Fruit fly (Drosophila melanogaster) whole organism, embryonic: ENCODE results near the gene Cyt-c-d.

Experiments used
- B-H2 ChIP-seq: fragments of 200-800 bp; sonication (Bioruptor generic); optimal IDR thresholded peaks from 2 replicates; lab custom pipeline; 2018; ENCODE audit warnings: missing biosample characterization, mild to moderate bottlenecking, missing genetic modification characterization
- BEAF-32 ChIP-seq: fragments of 200-800 bp; sonication (Bioruptor generic); optimal IDR thresholded peaks from 3 replicates; lab custom pipeline; 2017; ENCODE audit warnings: missing biosample characterization, missing genetic modification characterization, mild to moderate bottlenecking, moderate library complexity, missing genetic modification reagents
- CG10565 ChIP-seq: fragments of 200-800 bp; sonication (Bioruptor generic); optimal IDR thresholded peaks from 3 replicates; lab custom pipeline; 2016; ENCODE audit warnings: missing biosample characterization, mild to moderate bottlenecking, missing genetic modification characterization
- CG11398 ChIP-seq: fragments of 200-800 bp; sonication (Bioruptor generic); optimal IDR thresholded peaks from 2 replicates; lab custom pipeline; 2016; ENCODE audit warnings: missing biosample characterization, missing genetic modification characterization
- CG11456 ChIP-seq: fragments of 200-800 bp; sonication (Bioruptor generic); IDR thresholded peaks from 3 replicates; pipeline ENCODE4 v1.3.6; 2022; ENCODE audit warnings: missing biosample characterization, missing genetic modification characterization
- CG11723 ChIP-seq: fragments of 200-800 bp; sonication (Bioruptor generic); optimal IDR thresholded peaks from 2 replicates; lab custom pipeline; 2017; ENCODE audit warnings: missing biosample characterization, mild to moderate bottlenecking, missing genetic modification characterization
- CG12104 ChIP-seq: fragments of 200-800 bp; sonication (Bioruptor generic); optimal IDR thresholded peaks from 3 replicates; lab custom pipeline; 2016; ENCODE audit warnings: missing biosample characterization, missing genetic modification characterization
- CG16863 ChIP-seq: fragments of 200-800 bp; sonication (Bioruptor generic); optimal IDR thresholded peaks from 3 replicates; lab custom pipeline; 2016; ENCODE audit warnings: missing biosample characterization, missing genetic modification characterization
- CG3163 ChIP-seq: fragments of 200-800 bp; sonication (Bioruptor generic); optimal IDR thresholded peaks from 3 replicates; lab custom pipeline; 2016; ENCODE audit warnings: missing biosample characterization, missing genetic modification characterization
- CG33213 ChIP-seq: fragments of 200-800 bp; sonication (Bioruptor generic); optimal IDR thresholded peaks from 3 replicates; lab custom pipeline; 2016; ENCODE audit warnings: missing biosample characterization, missing genetic modification characterization
- CG34224 ChIP-seq: fragments of 200-800 bp; sonication (Bioruptor generic); IDR thresholded peaks from 3 replicates; pipeline ENCODE4 v1.3.6; 2022; ENCODE audit warnings: missing biosample characterization, missing genetic modification characterization; ENCODE audit not compliant: partially characterized antibody
- CG7745 ChIP-seq: fragments of 200-800 bp; sonication (Bioruptor generic); optimal IDR thresholded peaks from 2 replicates; lab custom pipeline; 2018; ENCODE audit warnings: missing biosample characterization, mild to moderate bottlenecking, missing genetic modification characterization, moderate library complexity
- CG9609 ChIP-seq: fragments of 200-800 bp; sonication (Bioruptor generic); optimal IDR thresholded peaks from 3 replicates; lab custom pipeline; 2016; ENCODE audit warnings: missing biosample characterization, missing genetic modification characterization
- Dip2 ChIP-seq: fragments of 200-800 bp; sonication (Bioruptor generic); IDR thresholded peaks from 2 replicates; pipeline ENCODE4 v1.3.6; 2022; ENCODE audit warnings: missing biosample characterization, missing genetic modification characterization
- E2f2 ChIP-seq: fragments of 200-800 bp; sonication (Bioruptor generic); IDR thresholded peaks from 2 replicates; pipeline ENCODE4 v1.3.6; 2022; ENCODE audit warnings: missing biosample characterization, missing genetic modification characterization
- Eip74EF ChIP-seq, 2 experiments: fragments of 200-800 bp in 1 of 2; fragments of >200 bp in 1 of 2; sonication (Bioruptor generic) in 1 of 2; optimal IDR thresholded peaks; 2 replicates each; lab custom pipeline; 2017 to 2019; ENCODE audit warnings: missing biosample characterization in 2 of 2, missing genetic modification characterization in 2 of 2, mild to moderate bottlenecking in 1 of 2, moderate library complexity in 1 of 2
- HmgZ ChIP-seq: fragments of 200-800 bp; sonication (Bioruptor generic); optimal IDR thresholded peaks from 2 replicates; lab custom pipeline; 2018; ENCODE audit warnings: missing biosample characterization, mild to moderate bottlenecking, missing genetic modification characterization
- Lhr ChIP-seq: fragments of 200-800 bp; sonication (Bioruptor generic); optimal IDR thresholded peaks from 3 replicates; lab custom pipeline; 2017; ENCODE audit warnings: mild to moderate bottlenecking, missing biosample characterization, missing genetic modification reagents, missing genetic modification characterization
- Mad ChIP-seq: fragments of 200-800 bp; sonication (Bioruptor generic); optimal IDR thresholded peaks from 2 replicates; lab custom pipeline; 2016; ENCODE audit warnings: missing biosample characterization, missing genetic modification characterization
- Nf-YB ChIP-seq: fragments of 200-800 bp; sonication (Bioruptor generic); optimal IDR thresholded peaks from 3 replicates; lab custom pipeline; 2019; ENCODE audit warnings: missing biosample characterization, mild to moderate bottlenecking, missing genetic modification characterization, moderate library complexity
- Oli ChIP-seq: fragments of 200-800 bp; sonication (Bioruptor generic); optimal IDR thresholded peaks from 2 replicates; lab custom pipeline; 2018; ENCODE audit warnings: missing biosample characterization, mild to moderate bottlenecking, missing genetic modification characterization, moderate library complexity
- PHDP ChIP-seq: fragments of 200-800 bp; sonication (Bioruptor generic); optimal IDR thresholded peaks from 3 replicates; lab custom pipeline; 2018; ENCODE audit warnings: missing biosample characterization, mild to moderate bottlenecking, missing genetic modification characterization, moderate library complexity
- Pdp1 ChIP-seq, 2 experiments: fragments of 200-800 bp; sonication (Bioruptor generic); optimal IDR thresholded peaks; 3 replicates each; lab custom pipeline; 2016; ENCODE audit warnings: missing biosample characterization in 2 of 2, missing genetic modification characterization in 2 of 2, mild to moderate bottlenecking in 1 of 2, moderate library complexity in 1 of 2
- Sin3A ChIP-seq: fragments of >200 bp; optimal IDR thresholded peaks from 2 replicates; lab custom pipeline; 2018
- Sox100B ChIP-seq: fragments of 200-800 bp; sonication (Bioruptor generic); optimal IDR thresholded peaks from 3 replicates; lab custom pipeline; 2018; ENCODE audit warnings: missing biosample characterization, mild to moderate bottlenecking, missing genetic modification characterization
- Sox102F ChIP-seq: fragments of 200-800 bp; sonication (Bioruptor generic); optimal IDR thresholded peaks from 2 replicates; lab custom pipeline; 2018; ENCODE audit warnings: missing biosample characterization, mild to moderate bottlenecking, missing genetic modification characterization, moderate library complexity
- Ssrp ChIP-seq: fragments of 200-800 bp; sonication (Bioruptor generic); optimal IDR thresholded peaks from 2 replicates; lab custom pipeline; 2018; ENCODE audit warnings: missing biosample characterization, mild to moderate bottlenecking, missing genetic modification characterization, moderate library complexity
- Stat92E ChIP-seq, 3 experiments: fragments of >200 bp in 2 of 3; fragments of 200-800 bp in 1 of 3; sonication (Bioruptor generic) in 1 of 3; optimal IDR thresholded peaks; 2 replicates each; lab custom pipeline; 2017 to 2019; ENCODE audit warnings: missing biosample characterization in 3 of 3, missing genetic modification characterization in 3 of 3, mild to moderate bottlenecking in 1 of 3, moderate library complexity in 1 of 3
- Xrp1 ChIP-seq: fragments of 200-800 bp; sonication (Bioruptor generic); IDR thresholded peaks from 2 replicates; pipeline ENCODE4 v1.3.6; 2022; ENCODE audit warnings: missing biosample characterization, missing genetic modification characterization
- az2 ChIP-seq: fragments of 200-800 bp; sonication (Bioruptor generic); optimal IDR thresholded peaks from 3 replicates; lab custom pipeline; 2016; ENCODE audit warnings: missing biosample characterization, missing genetic modification characterization
- bcd ChIP-seq: fragments of 200-800 bp; sonication (Bioruptor generic); optimal IDR thresholded peaks from 2 replicates; lab custom pipeline; 2017; ENCODE audit warnings: missing biosample characterization, mild to moderate bottlenecking, missing genetic modification characterization
- bsh ChIP-seq, 2 experiments: fragments of 200-800 bp; sonication (Bioruptor generic); optimal IDR thresholded peaks; 2 replicates each; lab custom pipeline; 2017 to 2018; ENCODE audit warnings: mild to moderate bottlenecking in 2 of 2, missing biosample characterization in 2 of 2, missing genetic modification characterization in 2 of 2, moderate library complexity in 1 of 2
- ci ChIP-seq: fragments of 200-800 bp; sonication (Bioruptor generic); IDR thresholded peaks from 3 replicates; pipeline ENCODE4 v1.3.6; 2022; ENCODE audit warnings: missing biosample characterization, missing genetic modification characterization
- dan ChIP-seq: fragments of 200-800 bp; sonication (Bioruptor generic); IDR thresholded peaks from 2 replicates; pipeline ENCODE4 v1.3.6; 2022; ENCODE audit warnings: missing biosample characterization, missing genetic modification characterization
- dysf ChIP-seq: fragments of 200-800 bp; sonication (Bioruptor generic); IDR thresholded peaks from 3 replicates; pipeline ENCODE4 v1.3.6; 2022; ENCODE audit warnings: missing biosample characterization, missing genetic modification characterization
- eyg ChIP-seq: fragments of 200-800 bp; sonication (Bioruptor generic); optimal IDR thresholded peaks from 3 replicates; lab custom pipeline; 2016; ENCODE audit warnings: missing biosample characterization, missing genetic modification characterization
- ftz-f1 ChIP-seq: fragments of 200-800 bp; sonication (Bioruptor generic); optimal IDR thresholded peaks from 2 replicates; lab custom pipeline; 2016; ENCODE audit warnings: missing biosample characterization, missing genetic modification characterization
- gcm ChIP-seq: fragments of 200-800 bp; sonication (Bioruptor generic); optimal IDR thresholded peaks from 2 replicates; lab custom pipeline; 2019; ENCODE audit warnings: missing biosample characterization, mild to moderate bottlenecking, missing genetic modification characterization, moderate library complexity
- mirr ChIP-seq: fragments of 200-800 bp; sonication (Bioruptor generic); optimal IDR thresholded peaks from 3 replicates; lab custom pipeline; 2018; ENCODE audit warnings: missing biosample characterization, mild to moderate bottlenecking, missing genetic modification characterization
- peb ChIP-seq: fragments of 200-800 bp; sonication (Bioruptor generic); IDR thresholded peaks from 2 replicates; pipeline ENCODE4 v1.3.6; 2022; ENCODE audit warnings: missing biosample characterization, missing genetic modification characterization
- ranshi ChIP-seq: fragments of 200-800 bp; sonication (Bioruptor generic); IDR thresholded peaks from 2 replicates; pipeline ENCODE4 v1.3.6; 2022; ENCODE audit warnings: missing biosample characterization, missing genetic modification characterization
- repo ChIP-seq: fragments of 200-800 bp; sonication (Bioruptor generic); optimal IDR thresholded peaks from 2 replicates; lab custom pipeline; 2016; ENCODE audit warnings: missing biosample characterization, missing genetic modification characterization
- rib ChIP-seq: fragments of 200-800 bp; sonication (Bioruptor generic); IDR thresholded peaks from 2 replicates; pipeline ENCODE4 v1.3.6; 2022; ENCODE audit warnings: missing biosample characterization, missing genetic modification characterization
- sisA ChIP-seq: fragments of 200-800 bp; sonication (Bioruptor generic); IDR thresholded peaks from 2 replicates; pipeline ENCODE4 v1.3.6; 2022; ENCODE audit warnings: missing biosample characterization, missing genetic modification characterization
- sna ChIP-seq: fragments of 200-800 bp; sonication (Bioruptor generic); IDR thresholded peaks from 2 replicates; pipeline ENCODE4 v1.3.6; 2022; ENCODE audit warnings: missing biosample characterization, missing genetic modification characterization; ENCODE audit not compliant: partially characterized antibody
- sob ChIP-seq: fragments of 200-800 bp; sonication (Bioruptor generic); IDR thresholded peaks from 2 replicates; pipeline ENCODE4 v1.3.6; 2022; ENCODE audit warnings: missing biosample characterization, missing genetic modification characterization
- tgo ChIP-seq: fragments of 200-800 bp; sonication (Bioruptor generic); IDR thresholded peaks from 3 replicates; pipeline ENCODE4 v1.3.6; 2022; ENCODE audit warnings: missing biosample characterization, missing genetic modification characterization
- zen2 ChIP-seq: fragments of 200-800 bp; sonication (Bioruptor generic); IDR thresholded peaks from 3 replicates; pipeline ENCODE4 v1.3.6; 2022; ENCODE audit warnings: missing biosample characterization, missing genetic modification characterization; ENCODE audit not compliant: partially characterized antibody

Cyt-c-d gene

DNA sequence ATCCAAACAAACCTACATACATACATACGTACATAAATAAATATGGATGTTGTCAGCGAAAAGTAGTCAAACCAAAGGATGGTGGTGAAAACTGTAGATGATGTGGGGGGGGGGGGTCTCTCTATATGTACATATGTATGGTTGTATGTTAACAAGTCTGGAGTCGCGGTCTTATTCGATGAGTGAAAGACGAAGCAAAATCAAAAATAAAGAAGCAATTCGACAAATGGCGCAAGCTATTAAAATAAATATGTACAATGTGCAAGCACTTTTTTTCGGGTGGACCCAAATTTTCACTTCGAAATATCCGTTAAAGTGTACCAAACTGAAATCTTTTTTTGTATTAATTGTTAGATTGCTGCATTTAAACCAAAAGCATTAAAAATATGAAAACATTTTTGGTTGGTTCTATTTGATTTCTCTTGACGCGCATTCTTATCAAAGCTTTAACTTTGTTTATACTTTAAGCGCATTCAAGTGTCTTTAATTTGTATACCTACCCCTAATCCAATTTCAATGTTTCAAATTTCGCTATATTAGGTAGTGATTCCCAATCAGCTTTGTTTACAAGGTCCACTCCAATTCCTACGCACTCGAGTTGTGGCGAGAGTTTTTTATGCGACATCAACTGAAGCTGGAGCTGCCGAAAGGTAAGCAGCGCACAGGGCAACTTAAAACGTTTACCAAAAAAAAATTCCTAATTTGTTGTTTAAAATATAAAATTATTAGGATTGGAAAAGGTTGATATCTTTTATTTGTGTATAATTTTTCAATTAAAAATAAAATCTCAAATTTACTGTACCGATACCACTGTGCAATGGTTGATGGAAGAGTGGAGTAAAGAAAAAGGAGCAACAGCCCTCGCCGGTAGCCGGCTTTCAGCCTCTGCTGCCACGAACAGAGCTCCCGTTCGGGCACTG, 31.5 kb upstream of the Cyt-c-d start, which contains the start of gene CG31807 (continued):
- TF ChIP-seq CG33213 (GFP tag; lab: Kevin White, UChicago) (peak; percentile 16), Pdp1 (GFP tag; optimal IDR thresholded peaks at IDR 0.05; lab: Kevin White, UChicago) (peak; percentile 40 to 47), Mad (no peak), Sin3A (lab: Kevin White, UChicago) (no peak), gcm (GFP tag; lab: Kevin White, UChicago) (peak; percentile 85), dan (GFP tag; lab: Robert Waterston, UW) (no peak), Sox102F (GFP tag; lab: Kevin White, UChicago) (peak; percentile 90), Eip74EF (GFP tag; optimal IDR thresholded peaks at IDR 0.05; lab: Kevin White, UChicago) (peak in 1 of 2 experiments; percentile 73), CG11723 (GFP tag; lab: Kevin White, UChicago) (peak; percentile 63), CG9609 (GFP tag; lab: Kevin White, UChicago) (peak; percentile 45), CG34224 (GFP tag; lab: Robert Waterston, UW) (no peak), BEAF-32 (no peak), zen2 (GFP tag; lab: Robert Waterston, UW) (no peak), peb (GFP tag; lab: Robert Waterston, UW) (no peak), PHDP (tag; lab: Kevin White, UChicago) (peak; percentile 87), bsh (GFP tag; optimal IDR thresholded peaks at IDR 0.05; lab: Kevin White, UChicago) (peak; percentile 83 to 98), CG10565 (no peak), B-H2 (GFP tag; lab: Kevin White, UChicago) (peak; percentile 8), Sox100B (GFP tag; lab: Kevin White, UChicago) (peak; percentile 70), ci (GFP tag; lab: Robert Waterston, UW) (peak; percentile 52; the same call in 1 of the 3 replicates), Nf-YB (GFP tag; lab: Kevin White, UChicago) (peak; percentile 64), sna (GFP tag; lab: Robert Waterston, UW) (no peak), CG16863 (GFP tag; lab: Kevin White, UChicago) (peak; percentile 58), Ssrp (tag; lab: Kevin White, UChicago) (peak; percentile 64), Xrp1 (peak; percentile 39; the same call in 1 of the 2 replicates), CG12104 (GFP tag; lab: Kevin White, UChicago) (peak; percentile 72), mirr (GFP tag; lab: Kevin White, UChicago) (peak; percentile 13), az2 (GFP tag; lab: Kevin White, UChicago) (peak; percentile 69), tgo (GFP tag; lab: Robert Waterston, UW) (no peak; the same call in 1 of the 3 replicates), sob (GFP tag; lab: Robert Waterston, UW) (peak; percentile 39; the same call in 1 of the 2 replicates), Stat92E (GFP tag; optimal IDR thresholded peaks at IDR 0.05; lab: Kevin White, UChicago) (no peak), HmgZ (peak; percentile 68), bcd (GFP tag; lab: Kevin White, UChicago) (peak; percentile 50), CG7745 (tag; lab: Kevin White, UChicago) (no peak), ranshi (GFP tag; lab: Robert Waterston, UW) (0 out of 2 replicates have a peak, but pooled peaks have one; percentile 9), ftz-f1 (GFP tag; lab: Kevin White, UChicago) (no peak), sisA (GFP tag; lab: Robert Waterston, UW) (peak; percentile 41), Lhr (peak; percentile 10), CG11398 (GFP tag; lab: Kevin White, UChicago) (no peak), dysf (GFP tag; lab: Robert Waterston, UW) (peak; percentile 60; the same call in 1 of the 3 replicates), repo (no peak), CG3163 (peak; percentile 36), eyg (GFP tag; lab: Kevin White, UChicago) (peak; percentile 34), Dip2 (GFP tag; lab: Robert Waterston, UW) (no peak), CG11456 (GFP tag; lab: Robert Waterston, UW) (no peak), Oli (tag; lab: Kevin White, UChicago) (peak; percentile 87), E2f2 (peak; percentile 56), rib (GFP tag; lab: Robert Waterston, UW) (no peak)
